Fruit fly (Drosophila melanogaster): ENCODE results near the gene Sfp24F.

The Sfp24F gene

DNA sequence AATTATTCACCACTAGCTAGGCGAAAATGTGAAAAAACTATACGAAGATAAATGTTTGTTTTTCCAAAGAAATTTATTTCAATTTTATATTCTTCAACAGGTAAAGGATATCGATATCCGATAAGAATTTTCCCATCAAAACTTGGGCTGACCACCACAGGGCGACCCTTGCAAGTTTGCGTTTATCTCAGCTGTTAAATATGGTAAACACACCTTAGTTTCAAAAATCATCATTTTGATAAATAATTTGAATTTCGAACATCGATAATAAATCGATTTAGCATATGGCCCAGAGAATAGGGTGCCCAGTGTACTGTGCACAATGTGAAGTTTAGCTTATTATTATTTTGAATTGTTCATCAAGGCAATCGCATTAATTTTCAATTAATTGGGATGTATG lies 21.5 kb upstream of the Sfp24F start, which contains the start of the genes CG15443 and Paris (continued):
- TF ChIP-seq CG3995 (GFP tag; optimal IDR thresholded peaks at IDR 0.05) (no peak), Sox102F (GFP tag; optimal IDR thresholded peaks at IDR 0.05) (no peak), inv (GFP tag; IDR thresholded peaks at IDR 0.05; ENCODE audit: partially characterized antibody) (peak; percentile 73), HmgZ (tag; optimal IDR thresholded peaks at IDR 0.05) (peak; percentile 9), Lpt (GFP tag; optimal IDR thresholded peaks at IDR 0.05) (no peak), CG17385 (GFP tag; optimal IDR thresholded peaks at IDR 0.05) (peak; percentile 14), unc-4 (GFP tag; IDR thresholded peaks at IDR 0.05; ENCODE audit: partially characterized antibody) (peak; percentile 69), Fer2 (tag; optimal IDR thresholded peaks at IDR 0.05) (no peak), Ets97D (GFP tag; optimal IDR thresholded peaks at IDR 0.05) (peak; percentile 41), HHEX (GFP tag; optimal IDR thresholded peaks at IDR 0.05) (peak; percentile 20), Hey (tag; optimal IDR thresholded peaks at IDR 0.05) (no peak), CG32532 (GFP tag; IDR thresholded peaks at IDR 0.05) (peak; percentile 58; the same call in 1 of the 2 replicates), phol (tag; optimal IDR thresholded peaks at IDR 0.05) (peak; percentile 38), CG17359 (tag; optimal IDR thresholded peaks at IDR 0.05) (peak; percentile 28), MTF-1 (GFP tag; optimal IDR thresholded peaks at IDR 0.05; ENCODE audit: borderline replicate concordance) (peak; percentile 7), CG9932 (GFP tag; IDR thresholded peaks at IDR 0.05) (no peak), Sry-β (GFP tag; optimal IDR thresholded peaks at IDR 0.05) (peak; percentile 2), dm (GFP tag; optimal IDR thresholded peaks at IDR 0.05) (peak; percentile 35), br (optimal IDR thresholded peaks at IDR 0.05) (no peak), Dp (GFP tag; optimal IDR thresholded peaks at IDR 0.05) (peak; percentile 77), CG18262 (tag; optimal IDR thresholded peaks at IDR 0.05) (peak; percentile 7), ap (GFP tag; IDR thresholded peaks at IDR 0.05) (no peak), twi (tag; optimal IDR thresholded peaks at IDR 0.05) (peak; percentile 7), nmo (GFP tag; optimal IDR thresholded peaks at IDR 0.05) (peak; percentile 21), trem (tag; optimal IDR thresholded peaks at IDR 0.05) (peak; percentile 55), Meics (GFP tag; optimal IDR thresholded peaks at IDR 0.05) (peak; percentile 21)

DNA sequence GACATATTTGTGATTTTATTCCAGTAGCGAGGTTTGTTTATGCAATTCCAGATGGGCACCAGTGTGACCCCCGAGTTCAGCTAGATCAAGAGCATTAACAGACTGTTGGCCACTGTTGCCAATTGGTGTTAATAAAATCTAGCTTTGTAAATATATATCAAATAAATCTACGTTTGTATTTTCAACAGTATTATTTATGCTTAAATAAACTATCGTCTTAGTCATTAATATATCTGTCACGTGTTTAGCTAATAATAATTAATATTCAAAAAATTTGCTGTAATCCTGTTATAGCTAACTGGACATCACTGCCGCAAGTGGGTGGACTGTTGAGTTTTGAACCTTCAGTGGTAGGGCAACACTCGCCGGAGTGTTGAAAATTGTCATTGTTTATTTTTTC lies 17.7 kb upstream of the Sfp24F start, which contains the start of the genes mRpL27 and CG15435:
TSS of gene mRpL27 (minus strand) at position 96 of the 400 bp plus-strand sequence.
TSS of gene CG15435 (plus strand) at position 187 of the 400 bp plus-strand sequence.
- TF ChIP-seq CG3163 (GFP tag; optimal IDR thresholded peaks at IDR 0.05) (no peak), ranshi (GFP tag; IDR thresholded peaks at IDR 0.05) (no peak), D (optimal IDR thresholded peaks at IDR 0.05) (no peak), D (GFP tag; optimal IDR thresholded peaks at IDR 0.05) (no peak), CG8290 (GFP tag; optimal IDR thresholded peaks at IDR 0.05) (peak; percentile 16), CG8290 (tag; optimal IDR thresholded peaks at IDR 0.05) (peak in 1 of 2 experiments; percentile 36), pfk (GFP tag; optimal IDR thresholded peaks at IDR 0.05) (no peak), CG12299 (tag; optimal IDR thresholded peaks at IDR 0.05) (peak; percentile 58), Bdp1 (GFP tag; optimal IDR thresholded peaks at IDR 0.05) (peak; percentile 14), chn (GFP tag; optimal IDR thresholded peaks at IDR 0.05) (peak; percentile 37), CG8478 (optimal IDR thresholded peaks at IDR 0.05) (no peak), hb (GFP tag; IDR thresholded peaks at IDR 0.05; ENCODE audit: partially characterized antibody) (no peak), CG34422 (GFP tag; IDR thresholded peaks at IDR 0.05) (no peak), row (GFP tag; IDR thresholded peaks at IDR 0.05) (peak; percentile 93), CG8765 (GFP tag; IDR thresholded peaks at IDR 0.05) (no peak), CG6765 (GFP tag; optimal IDR thresholded peaks at IDR 0.05) (no peak), HLH4C (GFP tag; IDR thresholded peaks at IDR 0.05; ENCODE audit: partially characterized antibody) (no peak), Hand (GFP tag; optimal IDR thresholded peaks at IDR 0.05) (no peak), CG34376 (GFP tag; optimal IDR thresholded peaks at IDR 0.05) (peak; percentile 31), Atf-2 (GFP tag; optimal IDR thresholded peaks at IDR 0.05) (no peak), cg (GFP tag; optimal IDR thresholded peaks at IDR 0.05) (no peak), CG30020 (tag; optimal IDR thresholded peaks at IDR 0.05) (peak; percentile 48), CG33557 (GFP tag; optimal IDR thresholded peaks at IDR 0.05) (peak; percentile 40), h (optimal IDR thresholded peaks at IDR 0.05) (no peak), C15 (GFP tag; IDR thresholded peaks at IDR 0.05) (no peak), CG15696 (tag; optimal IDR thresholded peaks at IDR 0.05) (peak; percentile 30), Sox102F (GFP tag; optimal IDR thresholded peaks at IDR 0.05) (no peak), HLH3B (GFP tag; IDR thresholded peaks at IDR 0.05) (no peak)

Data from whole organism, embryonic.